Fruit fly (Drosophila melanogaster) whole organism, prepupa: ENCODE data around the gene CG9616.

ENCODE experiments used
- Blimp-1 ChIP-seq: fragments of 200-800 bp; sonication (Bioruptor generic); optimal IDR thresholded peaks from 3 replicates; lab custom pipeline; 2017; ENCODE audit warnings: missing biosample characterization, missing genetic modification characterization, mild to moderate bottlenecking, moderate library complexity, missing genetic modification reagents
- CG31627 ChIP-seq: fragments of 200-800 bp; sonication (Bioruptor generic); optimal IDR thresholded peaks from 3 replicates; lab custom pipeline; 2016; ENCODE audit warnings: missing biosample characterization, missing genetic modification characterization
- Eip75B ChIP-seq: fragments of 200-800 bp; sonication (Bioruptor generic); optimal IDR thresholded peaks from 3 replicates; lab custom pipeline; 2016; ENCODE audit warnings: missing biosample characterization, missing genetic modification characterization
- Gug ChIP-seq: fragments of 200-800 bp; sonication (Bioruptor generic); IDR thresholded peaks from 2 replicates; pipeline ENCODE4 v1.3.6; 2022; ENCODE audit warnings: missing biosample characterization, missing genetic modification characterization
- OdsH ChIP-seq: fragments of 200-800 bp; sonication (Bioruptor generic); optimal IDR thresholded peaks from 3 replicates; lab custom pipeline; 2016; ENCODE audit warnings: missing biosample characterization, missing genetic modification characterization
- net ChIP-seq: fragments of 200-800 bp; sonication (Bioruptor generic); optimal IDR thresholded peaks from 3 replicates; lab custom pipeline; 2016; ENCODE audit warnings: missing biosample characterization, missing genetic modification characterization
- ss ChIP-seq, 2 experiments: fragments of 200-800 bp; sonication (Bioruptor generic); optimal IDR thresholded peaks; 2 replicates in 1 of 2; 3 replicates in 1 of 2; lab custom pipeline; 2017 to 2018; ENCODE audit warnings: mild to moderate bottlenecking in 2 of 2, missing biosample characterization in 2 of 2, missing genetic modification characterization in 2 of 2, moderate library complexity in 1 of 2

DNA sequence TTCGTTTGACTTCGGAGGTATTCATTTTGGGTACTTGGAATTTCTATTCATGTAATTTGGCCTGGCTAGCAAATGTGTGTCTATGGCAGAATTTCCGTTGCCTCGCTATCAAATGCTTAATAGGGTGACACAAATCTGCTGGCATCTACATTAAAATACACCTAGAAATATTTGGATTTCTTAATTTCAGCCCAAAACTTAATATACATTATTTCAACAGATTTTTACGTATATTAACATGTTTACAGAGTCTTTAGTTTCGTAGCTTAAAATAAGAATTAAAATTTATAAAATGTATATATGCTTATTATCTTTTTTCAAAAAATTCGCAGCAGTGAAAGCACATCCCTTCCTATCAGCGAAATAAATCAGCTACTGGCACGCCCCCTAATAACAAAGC is 16.2 kb downstream of the CG9616 start, which contains the start of gene CG9624:
- TF ChIP-seq ss (GFP tag; optimal IDR thresholded peaks at IDR 0.05; lab: Kevin White, UChicago), result no peak
- TF ChIP-seq OdsH (GFP tag; lab: Kevin White, UChicago), result no peak
- no peak for TF ChIP-seq Blimp-1
- TF ChIP-seq Eip75B, result no peak
- no peak for TF ChIP-seq net
- TF ChIP-seq CG31627 (GFP tag; lab: Kevin White, UChicago), result no peak
- TF ChIP-seq Gug (GFP tag; lab: Robert Waterston, UW), result no peak
